Fruit fly (Drosophila melanogaster): ENCODE measurements around the gene CG15472.

Gene CG15472

DNA sequence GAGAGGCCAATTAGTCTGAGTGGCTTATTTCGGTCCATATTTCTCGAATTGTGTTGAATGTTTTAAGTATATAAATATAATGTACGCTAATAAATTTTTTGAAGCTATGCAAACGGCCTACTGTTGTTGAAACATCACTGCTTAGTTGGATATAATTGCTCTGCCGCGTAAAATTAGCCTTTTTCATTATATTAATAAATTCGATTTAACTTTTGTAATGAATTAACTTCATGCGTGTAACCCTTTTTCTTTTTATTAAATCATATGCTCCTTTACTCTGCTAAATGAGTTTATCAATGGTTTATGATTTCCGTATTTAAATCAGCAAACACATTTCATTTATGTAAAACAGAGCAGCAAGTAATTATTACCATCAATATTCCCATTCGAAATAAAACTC, at the start of gene CG15472:
CG15472 (minus strand) TSS at position 101 of the 400 bp plus-strand sequence.
- no peak for TF ChIP-seq CG17801 (GFP tag; optimal IDR thresholded peaks at IDR 0.05; ENCODE audit: partially characterized antibody)

DNA sequence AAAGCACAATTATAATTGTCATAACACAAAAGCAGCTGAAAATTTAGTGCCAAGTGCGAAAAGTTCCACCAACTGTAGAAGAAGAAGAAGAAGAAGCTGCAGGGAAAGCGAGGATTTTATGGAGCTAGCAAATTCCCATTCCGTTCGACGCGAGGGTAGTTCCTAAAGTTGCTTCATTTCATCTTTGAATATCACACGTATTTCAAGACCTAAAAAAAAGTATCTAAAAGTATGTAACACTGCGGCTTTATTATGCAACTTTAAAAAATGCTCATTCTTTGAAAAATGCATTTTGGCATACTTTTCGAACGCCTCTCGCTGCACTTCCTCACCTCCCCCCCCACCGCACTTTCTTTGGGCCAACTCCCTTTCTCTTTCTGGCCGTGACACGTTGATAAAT, 37.9 kb upstream of the CG15472 start:
- no peak for TF ChIP-seq CG17801 (GFP tag; optimal IDR thresholded peaks at IDR 0.05; ENCODE audit: partially characterized antibody)

DNA sequence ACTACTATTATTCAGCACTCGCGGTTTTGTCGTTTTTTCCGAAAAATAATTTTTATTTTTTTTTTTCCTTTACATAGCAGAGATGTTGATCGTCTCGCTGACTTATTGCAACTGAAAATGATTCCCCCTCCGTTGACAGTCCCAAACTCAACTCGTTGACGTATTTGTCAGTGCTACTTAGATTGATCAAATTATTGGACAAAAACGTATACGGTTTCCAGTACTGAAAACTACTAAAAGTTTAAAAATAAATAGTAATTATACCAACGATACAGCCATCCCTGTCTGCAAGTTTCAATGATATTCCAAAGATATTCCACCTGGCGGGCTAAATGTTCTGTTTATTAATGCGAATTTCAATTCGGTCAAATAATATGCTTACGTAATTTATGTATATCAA, 34.8 kb upstream of the CG15472 start, which contains the start of gene CG2861:
CG2861 (minus strand) TSS at position 101 of the 400 bp plus-strand sequence.
- TF ChIP-seq CG17801 (GFP tag; optimal IDR thresholded peaks at IDR 0.05; ENCODE audit: partially characterized antibody), result no peak

DNA sequence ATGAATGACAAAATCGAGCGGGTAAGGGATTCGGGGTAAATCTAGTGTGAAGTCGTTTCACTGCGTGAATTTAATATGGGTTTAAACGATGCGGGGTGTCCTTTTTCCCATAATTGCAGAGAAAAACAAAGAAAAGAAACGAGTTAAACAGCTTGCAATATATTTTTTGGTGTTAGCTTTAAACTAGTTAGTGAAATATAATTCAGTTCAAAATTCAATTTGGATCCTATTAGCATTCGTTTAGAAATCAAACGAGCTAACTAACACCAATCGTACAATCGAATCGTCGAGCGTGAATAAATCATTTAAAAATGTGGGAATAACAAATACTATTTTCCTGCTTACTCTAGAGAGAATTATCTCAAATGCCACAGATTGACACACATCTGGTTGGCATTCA, 13.8 kb upstream of the CG15472 start, which contains the start of gene CG6978:
CG6978 (plus strand) TSS at position 301 of the 400 bp plus-strand sequence.
- no peak for TF ChIP-seq CG17801 (GFP tag; optimal IDR thresholded peaks at IDR 0.05; ENCODE audit: partially characterized antibody)

DNA sequence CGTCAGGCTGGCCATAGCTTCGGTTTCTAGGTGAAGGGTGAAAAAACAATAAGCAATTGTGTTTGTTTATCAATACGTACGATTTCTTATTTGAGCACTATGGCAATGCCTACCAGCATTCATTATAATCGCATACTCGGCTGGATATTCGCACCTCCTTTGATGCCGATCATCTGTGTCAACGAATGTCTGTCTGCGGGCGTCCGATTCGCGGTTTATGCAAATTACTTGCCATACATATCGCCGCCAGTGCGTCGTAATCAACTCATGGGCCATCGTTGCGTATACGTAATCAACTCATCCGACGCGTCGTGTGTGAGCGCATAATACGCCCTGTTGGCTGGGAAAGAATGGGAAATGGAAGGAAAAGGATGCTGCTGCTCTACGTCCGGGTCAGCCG, 12.8 kb upstream of the CG15472 start, which contains the start of gene CG15471:
CG15471 (minus strand) TSS at position 101 of the 400 bp plus-strand sequence.
- no peak for TF ChIP-seq CG17801 (GFP tag; optimal IDR thresholded peaks at IDR 0.05; ENCODE audit: partially characterized antibody)

DNA sequence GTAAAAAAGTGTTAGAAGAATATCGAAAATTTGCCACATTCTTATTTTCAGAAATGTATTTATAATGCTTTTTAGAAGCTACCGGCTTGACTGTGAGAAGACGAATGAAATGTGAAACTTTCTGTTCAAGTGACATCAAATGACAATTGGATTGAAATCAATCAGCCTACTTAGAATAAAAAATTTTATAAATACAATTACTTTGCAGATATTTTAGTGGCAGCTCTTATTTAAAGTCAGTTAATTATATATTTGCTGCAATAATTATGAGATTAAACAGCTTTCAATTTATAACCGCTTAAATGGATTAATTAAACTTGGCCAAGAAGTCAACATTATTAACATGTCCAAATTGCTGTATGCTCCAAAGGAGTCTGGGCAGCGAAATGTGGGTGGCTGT, 7.3 kb upstream of the CG15472 start, which contains the start of gene CG2871:
CG2871 (minus strand) TSS at position 101 of the 400 bp plus-strand sequence.
- no peak for TF ChIP-seq CG17801 (GFP tag; optimal IDR thresholded peaks at IDR 0.05; ENCODE audit: partially characterized antibody)

DNA sequence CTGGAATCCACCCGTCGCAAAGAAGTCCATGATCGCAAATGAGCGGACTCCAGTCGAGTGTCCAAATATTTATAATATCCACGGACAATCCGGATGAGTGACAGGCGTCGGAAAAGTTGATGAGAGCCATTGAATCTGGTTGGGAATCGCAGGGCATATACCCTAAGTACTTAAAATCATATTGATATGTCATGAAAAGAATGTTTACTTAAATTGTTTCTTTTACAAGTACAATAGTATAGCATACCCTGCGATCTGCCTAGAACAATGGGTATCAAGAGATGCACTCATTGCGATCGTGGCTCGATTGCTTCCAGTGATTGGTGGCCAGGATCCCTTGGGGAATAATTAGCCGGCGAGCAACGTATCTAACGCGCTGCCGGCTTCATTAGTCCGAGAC, 1.6 kb upstream of the CG15472 start, which contains the start of gene Klf15:
Klf15 (minus strand) TSS at position 101 of the 400 bp plus-strand sequence.
- TF ChIP-seq CG17801 (GFP tag; optimal IDR thresholded peaks at IDR 0.05; ENCODE audit: partially characterized antibody), result no peak

DNA sequence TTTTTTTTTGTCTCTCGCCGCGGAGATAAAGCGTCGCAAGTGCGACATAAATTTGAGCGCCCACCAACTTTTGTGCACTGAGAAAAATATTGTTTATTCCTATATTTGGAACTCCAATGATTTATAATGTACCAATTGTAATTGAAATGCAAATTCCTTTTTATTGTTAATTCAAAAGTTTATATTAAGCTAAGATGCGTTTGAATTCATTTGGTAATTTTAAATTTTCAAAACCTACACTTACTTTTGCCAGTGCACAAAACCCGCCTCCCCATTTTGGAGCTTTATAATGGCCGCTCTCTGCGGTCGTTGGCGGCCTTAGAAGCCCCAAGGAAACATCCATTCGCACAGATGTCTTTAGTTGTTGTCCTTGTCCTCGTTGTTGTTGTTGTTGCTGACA, 7.7 kb downstream of the CG15472 start:
- TF ChIP-seq CG17801 (GFP tag; optimal IDR thresholded peaks at IDR 0.05; ENCODE audit: partially characterized antibody), result no peak

Data from ovary, adult (tissue).